Fruit fly (Drosophila melanogaster): Measurements from ENCODE around the gene pcx.

pcx gene

dm6 chrX:2241842-2242241 is 16.7 kb downstream of the pcx start, which contains the start of gene kz (continued):
- TF ChIP-seq CG12104 (GFP tag; optimal IDR thresholded peaks at IDR 0.05) = no peak
- TF ChIP-seq CG6813 (GFP tag; optimal IDR thresholded peaks at IDR 0.05) = no peak
- TF ChIP-seq CG6683 (GFP tag; optimal IDR thresholded peaks at IDR 0.05) = no peak
- TF ChIP-seq CG12071 (GFP tag; optimal IDR thresholded peaks at IDR 0.05) = no peak
- TF ChIP-seq CG18476 (GFP tag; optimal IDR thresholded peaks at IDR 0.05) = no peak
- no peak for TF ChIP-seq Taf1 (GFP tag; IDR thresholded peaks at IDR 0.05)
- no peak for TF ChIP-seq CG6854 (GFP tag; optimal IDR thresholded peaks at IDR 0.05)
- peak; percentile 50 for TF ChIP-seq CG17186 (GFP tag; optimal IDR thresholded peaks at IDR 0.05)
- TF ChIP-seq CG15011 (GFP tag; optimal IDR thresholded peaks at IDR 0.05) = no peak
- no peak for TF ChIP-seq sim (GFP tag; IDR thresholded peaks at IDR 0.05)
- no peak for TF ChIP-seq cad (GFP tag; optimal IDR thresholded peaks at IDR 0.05)
- TF ChIP-seq CG14710 (tag; optimal IDR thresholded peaks at IDR 0.05) = peak; percentile 67
- peak; percentile 92 for TF ChIP-seq dm (GFP tag; optimal IDR thresholded peaks at IDR 0.05)
- no peak for TF ChIP-seq Elba2 (GFP tag; optimal IDR thresholded peaks at IDR 0.05)
- no peak for TF ChIP-seq Atf6 (GFP tag; IDR thresholded peaks at IDR 0.05)
- no peak for TF ChIP-seq CTCF (GFP tag; optimal IDR thresholded peaks at IDR 0.05)
- TF ChIP-seq dmrt11E (tag; optimal IDR thresholded peaks at IDR 0.05) = no peak
- no peak for TF ChIP-seq btn (GFP tag; optimal IDR thresholded peaks at IDR 0.05)
- TF ChIP-seq hb (GFP tag; IDR thresholded peaks at IDR 0.05; ENCODE audit: partially characterized antibody) = peak; percentile 99
- TF ChIP-seq gt (GFP tag; IDR thresholded peaks at IDR 0.05) = no peak
- no peak for TF ChIP-seq CG10543 (GFP tag; optimal IDR thresholded peaks at IDR 0.05)
- no peak for TF ChIP-seq CG3726 (GFP tag; IDR thresholded peaks at IDR 0.05)
- no peak for TF ChIP-seq CG11247 (GFP tag; IDR thresholded peaks at IDR 0.05)
- TF ChIP-seq klu (GFP tag; IDR thresholded peaks at IDR 0.05) = no peak
- TF ChIP-seq dmrt99B (tag; optimal IDR thresholded peaks at IDR 0.05) = no peak
- no peak for TF ChIP-seq CG10565 (GFP tag; optimal IDR thresholded peaks at IDR 0.05)
- no peak for TF ChIP-seq CG13123 (GFP tag; optimal IDR thresholded peaks at IDR 0.05)
- TF ChIP-seq Sin3A (optimal IDR thresholded peaks at IDR 0.05) = no peak
- TF ChIP-seq CG13296 (GFP tag; optimal IDR thresholded peaks at IDR 0.05) = no peak
- TF ChIP-seq insv (GFP tag; optimal IDR thresholded peaks at IDR 0.05) = no peak
- no peak for TF ChIP-seq NK7.1 (GFP tag; optimal IDR thresholded peaks at IDR 0.05)
- TF ChIP-seq tup (GFP tag; optimal IDR thresholded peaks at IDR 0.05) = no peak
- TF ChIP-seq Camta (GFP tag; optimal IDR thresholded peaks at IDR 0.05) = no peak
- no peak for TF ChIP-seq CG11093 (GFP tag; IDR thresholded peaks at IDR 0.05)
- TF ChIP-seq CG12236 (GFP tag; optimal IDR thresholded peaks at IDR 0.05) = no peak
- TF ChIP-seq croc (GFP tag; conservative IDR thresholded peaks at IDR 0.05) = no peak
- peak; percentile 57; the same call in 1 of the 3 replicates for TF ChIP-seq row (GFP tag; IDR thresholded peaks at IDR 0.05)
- TF ChIP-seq ab (GFP tag; optimal IDR thresholded peaks at IDR 0.05) = no peak
- no peak for TF ChIP-seq CG12744 (GFP tag; optimal IDR thresholded peaks at IDR 0.05)
- TF ChIP-seq CG8359 (GFP tag; optimal IDR thresholded peaks at IDR 0.05; ENCODE audit: borderline replicate concordance) = no peak
- TF ChIP-seq CG4617 (GFP tag; optimal IDR thresholded peaks at IDR 0.05; ENCODE audit: borderline replicate concordance) = peak; percentile 68
- TF ChIP-seq CG13624 (GFP tag; optimal IDR thresholded peaks at IDR 0.05) = no peak
- no peak for TF ChIP-seq Dbx (GFP tag; IDR thresholded peaks at IDR 0.05)
- TF ChIP-seq unpg (GFP tag; optimal IDR thresholded peaks at IDR 0.05) = no peak
- no peak for TF ChIP-seq CG32767 (GFP tag; IDR thresholded peaks at IDR 0.05)
- TF ChIP-seq chif (GFP tag; optimal IDR thresholded peaks at IDR 0.05) = no peak
- no peak for TF ChIP-seq H15 (GFP tag; IDR thresholded peaks at IDR 0.05)
- TF ChIP-seq vfl (GFP tag; optimal IDR thresholded peaks at IDR 0.05) = no peak
- no peak for TF ChIP-seq CG7928 (GFP tag; optimal IDR thresholded peaks at IDR 0.05)
- TF ChIP-seq CG3281 (GFP tag; optimal IDR thresholded peaks at IDR 0.05) = no peak
- TF ChIP-seq dimm (GFP tag; IDR thresholded peaks at IDR 0.05) = no peak
- TF ChIP-seq CG7745 (tag; optimal IDR thresholded peaks at IDR 0.05) = no peak
- TF ChIP-seq corto (GFP tag; optimal IDR thresholded peaks at IDR 0.05) = no peak
